Worm (Caenorhabditis elegans) whole organism, midembryonic: Measurements from ENCODE around the gene ZC204.13.

Experiments
- T22C8.4 ChIP-seq: fragments of 200-800 bp; sonication (Bioruptor generic); IDR thresholded peaks from 2 replicates; pipeline ENCODE4 v1.3.6; 2022; ENCODE audit warnings: missing genetic modification characterization, missing compliant biosample characterization
- cog-1 ChIP-seq: sonication (generic microtip); optimal IDR thresholded peaks from 2 replicates; lab custom pipeline; 2016; ENCODE audit warnings: missing genetic modification characterization, missing compliant biosample characterization
- flt-1 ChIP-seq: fragments of 200-800 bp; sonication (Bioruptor generic); IDR thresholded peaks from 2 replicates; pipeline ENCODE4 v1.3.6; 2022; ENCODE audit warnings: missing genetic modification characterization, missing compliant biosample characterization
- klf-2 ChIP-seq: fragments of 200-800 bp; sonication (Bioruptor generic); conservative IDR thresholded peaks from 2 replicates; pipeline ENCODE4 v1.3.6; 2022; ENCODE audit warnings: missing genetic modification reagents, missing genetic modification characterization, missing compliant biosample characterization
- med-1 ChIP-seq: sonication (generic microtip); optimal IDR thresholded peaks from 2 replicates; lab custom pipeline; 2017; ENCODE audit warnings: missing genetic modification characterization, mild to moderate bottlenecking, missing compliant biosample characterization, antibody characterized with exemption, missing genetic modification reagents; ENCODE audit not compliant: insufficient read depth
- ref-1 ChIP-seq: fragments of 200-800 bp; sonication (Bioruptor generic); conservative IDR thresholded peaks from 2 replicates; pipeline ENCODE4 v1.3.6; 2022; ENCODE audit warnings: missing genetic modification reagents, missing genetic modification characterization, missing compliant biosample characterization
- tab-1 ChIP-seq: fragments of 200-800 bp; sonication (Bioruptor generic); IDR thresholded peaks from 2 replicates; pipeline ENCODE4 v1.3.6; 2022; ENCODE audit warnings: missing genetic modification characterization, missing compliant biosample characterization
- ztf-23 ChIP-seq: fragments of 200-800 bp; sonication (Bioruptor generic); IDR thresholded peaks from 2 replicates; pipeline ENCODE4 v1.3.6; 2022; ENCODE audit warnings: missing genetic modification reagents, missing genetic modification characterization, missing compliant biosample characterization
- ztf-29 ChIP-seq: fragments of 200-800 bp; sonication (Bioruptor generic); IDR thresholded peaks from 2 replicates; pipeline ENCODE4 v1.3.6; 2022; ENCODE audit warnings: missing genetic modification reagents, missing genetic modification characterization, missing compliant biosample characterization

The ZC204.13 gene

ce11 chrII:1683742-1684141, 23.0 kb upstream of the ZC204.13 start, which contains the start of gene fbxb-25:
Gene fbxb-25 (plus strand): TSS chrII:1684042.
- no peak for TF ChIP-seq ref-1 (GFP tag; lab: Robert Waterston, UW)
- no peak for TF ChIP-seq cog-1
- no peak for TF ChIP-seq ztf-23 (GFP tag; lab: Robert Waterston, UW)
- no peak for TF ChIP-seq flt-1 (GFP tag; lab: Robert Waterston, UW)
- TF ChIP-seq med-1 (GFP tag; lab: Kevin White, UChicago) = no peak
- no peak for TF ChIP-seq T22C8.4

DNA sequence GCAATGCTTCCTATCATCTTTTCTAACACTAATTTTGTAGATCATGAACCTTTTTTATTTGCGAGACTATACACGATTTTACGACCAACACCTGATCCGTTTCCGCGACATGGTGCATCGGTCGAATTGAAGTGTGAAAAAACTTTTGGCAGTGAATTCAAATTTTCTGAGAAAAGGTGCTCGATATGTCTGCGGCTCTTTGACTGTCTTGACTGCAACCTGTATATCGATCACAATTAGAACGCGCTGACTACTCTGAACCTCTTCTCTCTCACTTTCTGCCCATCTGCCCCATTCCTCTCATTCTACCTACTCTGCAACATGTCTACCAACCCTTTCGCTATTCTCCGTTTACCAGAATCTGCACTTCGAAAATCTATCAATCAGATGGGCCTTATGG, 21.4 kb upstream of the ZC204.13 start, which contains the start of gene fbxb-26:
Gene fbxb-26, plus strand, starts transcription at position 301 of the 400 bp plus-strand sequence.
- TF ChIP-seq med-1 (GFP tag; lab: Kevin White, UChicago) (no peak), T22C8.4 (no peak), ztf-23 (GFP tag; lab: Robert Waterston, UW) (no peak), ref-1 (GFP tag; lab: Robert Waterston, UW) (no peak), tab-1 (GFP tag; lab: Robert Waterston, UW) (no peak), cog-1 (no peak), flt-1 (GFP tag; lab: Robert Waterston, UW) (no peak), ztf-29 (GFP tag; lab: Robert Waterston, UW) (no peak), klf-2 (GFP tag; lab: Robert Waterston, UW) (no peak)

- TF ChIP-seq klf-2 (GFP tag; lab: Robert Waterston, UW) = no peak
- TF ChIP-seq ref-1 (GFP tag; lab: Robert Waterston, UW) = no peak
- TF ChIP-seq ztf-23 (GFP tag; lab: Robert Waterston, UW) = no peak
- TF ChIP-seq T22C8.4 = no peak
- TF ChIP-seq med-1 (GFP tag; lab: Kevin White, UChicago) = no peak
- no peak for TF ChIP-seq cog-1
- TF ChIP-seq tab-1 (GFP tag; lab: Robert Waterston, UW) = no peak
- TF ChIP-seq ztf-29 (GFP tag; lab: Robert Waterston, UW) = no peak
- no peak for TF ChIP-seq flt-1 (GFP tag; lab: Robert Waterston, UW)
These were observed 18.3 kb upstream of the ZC204.13 start, which contains the start of gene irld-36 for ce11 chrII:1679081-1679480. Gene irld-36 (plus strand): TSS chrII:1679381.

DNA sequence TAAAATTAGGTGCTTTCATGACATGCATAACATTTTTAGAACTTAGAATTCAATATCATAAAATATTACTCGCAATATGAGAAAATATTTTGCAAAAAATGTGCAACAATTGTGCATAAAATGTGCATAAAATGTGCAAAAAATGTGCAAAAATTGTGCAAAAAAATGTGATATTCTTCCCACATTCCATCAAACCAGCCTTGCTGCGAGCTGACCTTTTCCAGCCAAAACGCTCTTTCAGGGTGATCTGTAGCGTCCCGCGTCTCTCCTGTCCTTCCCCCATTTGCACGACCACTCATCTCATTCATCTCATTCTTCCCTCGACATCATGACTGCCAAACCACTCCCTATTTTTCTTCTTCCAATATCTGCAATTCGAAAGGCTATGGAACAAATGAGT, 15.3 kb upstream of the ZC204.13 start, which contains the start of gene fbxb-17:
Gene fbxb-17, plus strand, starts transcription at position 301 of the 400 bp plus-strand sequence.
- TF ChIP-seq tab-1 (GFP tag; lab: Robert Waterston, UW) = no peak
- no peak for TF ChIP-seq med-1 (GFP tag; lab: Kevin White, UChicago)
- no peak for TF ChIP-seq flt-1 (GFP tag; lab: Robert Waterston, UW)
- TF ChIP-seq ztf-23 (GFP tag; lab: Robert Waterston, UW) = no peak
- TF ChIP-seq T22C8.4 = no peak
- no peak for TF ChIP-seq ref-1 (GFP tag; lab: Robert Waterston, UW)

ce11 chrII:1672673-1673072, 11.9 kb upstream of the ZC204.13 start:
- no peak for TF ChIP-seq cog-1
- TF ChIP-seq med-1 (GFP tag; lab: Kevin White, UChicago) = no peak
- TF ChIP-seq T22C8.4 = no peak
- no peak for TF ChIP-seq klf-2 (GFP tag; lab: Robert Waterston, UW)
- no peak for TF ChIP-seq ztf-29 (GFP tag; lab: Robert Waterston, UW)
- no peak for TF ChIP-seq ref-1 (GFP tag; lab: Robert Waterston, UW)
- TF ChIP-seq ztf-23 (GFP tag; lab: Robert Waterston, UW) = no peak
- no peak for TF ChIP-seq tab-1 (GFP tag; lab: Robert Waterston, UW)

- no peak for TF ChIP-seq T22C8.4
- no peak for TF ChIP-seq ztf-29 (GFP tag; lab: Robert Waterston, UW)
- TF ChIP-seq ztf-23 (GFP tag; lab: Robert Waterston, UW) = no peak
- TF ChIP-seq ref-1 (GFP tag; lab: Robert Waterston, UW) = no peak
- no peak for TF ChIP-seq cog-1
- TF ChIP-seq med-1 (GFP tag; lab: Kevin White, UChicago) = no peak
These were observed 10.2 kb upstream of the ZC204.13 start for ce11 chrII:1670985-1671384.

ce11 chrII:1670260-1670879, 9.6 kb upstream of the ZC204.13 start, which contains the start of gene nhx-6:
Gene nhx-6 (plus strand): TSS chrII:1670829.
- TF ChIP-seq med-1 (GFP tag; lab: Kevin White, UChicago) (no peak), ref-1 (GFP tag; lab: Robert Waterston, UW) (no peak), flt-1 (GFP tag; lab: Robert Waterston, UW) (no peak), T22C8.4 (no peak), ztf-29 (GFP tag; lab: Robert Waterston, UW) (no peak), tab-1 (GFP tag; lab: Robert Waterston, UW) (no peak), klf-2 (GFP tag; lab: Robert Waterston, UW) (no peak), cog-1 (no peak), ztf-23 (GFP tag; lab: Robert Waterston, UW) (no peak)

DNA sequence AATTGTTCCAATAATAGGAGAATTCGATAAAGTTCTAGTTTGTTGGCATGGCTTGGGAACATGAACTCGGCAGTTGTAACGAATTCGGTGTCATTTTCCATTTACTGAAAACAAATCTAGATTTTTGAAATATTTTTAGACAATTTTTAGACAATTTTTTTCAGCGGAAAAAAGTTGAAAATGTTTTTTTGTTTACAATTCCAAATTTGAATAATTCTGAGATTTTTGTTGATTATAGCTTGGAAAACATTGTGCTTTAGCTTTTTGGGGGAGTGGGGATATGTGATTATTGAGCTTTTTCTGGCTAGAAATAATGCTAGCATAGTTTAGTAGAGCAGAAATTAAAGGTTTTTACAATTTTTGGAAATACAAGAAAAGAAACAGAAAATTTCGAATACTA, 8.1 kb upstream of the ZC204.13 start, which contains the start of gene srw-97:
Gene srw-97, minus strand, starts transcription at position 101 of the 400 bp plus-strand sequence.
- TF ChIP-seq flt-1 (GFP tag; lab: Robert Waterston, UW) (no peak), ztf-29 (GFP tag; lab: Robert Waterston, UW) (no peak), klf-2 (GFP tag; lab: Robert Waterston, UW) (no peak), med-1 (GFP tag; lab: Kevin White, UChicago) (no peak), cog-1 (no peak), ztf-23 (GFP tag; lab: Robert Waterston, UW) (no peak), ref-1 (GFP tag; lab: Robert Waterston, UW) (no peak), tab-1 (GFP tag; lab: Robert Waterston, UW) (no peak), T22C8.4 (no peak)

DNA sequence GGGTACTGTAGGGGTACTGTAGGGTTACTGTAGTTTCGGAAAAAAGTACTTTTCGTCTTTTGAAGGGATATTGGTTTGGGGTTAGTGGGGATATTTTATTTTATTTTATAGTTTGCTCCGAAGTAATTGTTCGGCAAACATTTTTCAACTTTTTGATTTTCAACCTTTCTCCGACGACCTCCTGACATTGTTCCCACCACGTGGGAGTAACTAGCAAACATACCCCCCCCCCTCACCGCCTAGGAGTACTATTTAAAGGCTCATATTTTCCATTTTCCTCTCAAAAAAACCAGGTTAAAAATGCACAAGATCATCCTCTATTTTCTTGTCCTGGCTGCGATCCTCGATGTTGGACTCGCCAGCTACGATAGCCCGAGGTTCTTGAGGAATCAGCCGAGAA, 5.2 kb upstream of the ZC204.13 start, which contains the start of gene srlf-29:
Gene srlf-29, plus strand, starts transcription at position 301 of the 400 bp plus-strand sequence.
- no peak for TF ChIP-seq ref-1 (GFP tag; lab: Robert Waterston, UW)
- no peak for TF ChIP-seq ztf-23 (GFP tag; lab: Robert Waterston, UW)
- no peak for TF ChIP-seq cog-1
- no peak for TF ChIP-seq flt-1 (GFP tag; lab: Robert Waterston, UW)
- no peak for TF ChIP-seq med-1 (GFP tag; lab: Kevin White, UChicago)
- no peak for TF ChIP-seq tab-1 (GFP tag; lab: Robert Waterston, UW)
